Worm (Caenorhabditis elegans) whole organism, L4/young adult: ENCODE measurements around the gene K01D12.8.

ENCODE experiments used
- W03F9.2 ChIP-seq: fragments of 150-350 bp; optimal IDR thresholded peaks from 2 replicates; lab custom pipeline; 2014; ENCODE audit warnings: missing biosample characterization, missing genetic modification characterization
- him-1 ChIP-seq: sonication (generic microtip); optimal IDR thresholded peaks from 2 replicates; lab custom pipeline; 2016; ENCODE audit warnings: missing genotype, missing genetic modification reagents, missing genetic modification characterization, missing compliant biosample characterization

- no peak for TF ChIP-seq him-1
- no peak for TF ChIP-seq W03F9.2 (tag; lab: Kevin White, UChicago)
Measured at ce11 chrV:12405929-12406328, 3.5 kb downstream of the K01D12.8 start, which contains the start of gene K01D12.10.
